Worm (Caenorhabditis elegans) whole organism, L4 larva: ENCODE measurements around the gene C05D12.2.

Experiments
- D1046.2 ChIP-seq: fragments of 200-800 bp; sonication (Bioruptor generic); IDR thresholded peaks from 2 replicates; pipeline ENCODE4 v1.3.6; 2022; ENCODE audit warnings: missing genetic modification characterization, missing compliant biosample characterization
- F37D6.2 ChIP-seq: sonication (generic microtip); optimal IDR thresholded peaks from 2 replicates; lab custom pipeline; 2016; ENCODE audit warnings: mild to moderate bottlenecking, missing genetic modification characterization, missing compliant biosample characterization
- F44E2.7 ChIP-seq: fragments of 200-800 bp; sonication (Bioruptor generic); IDR thresholded peaks from 2 replicates; pipeline ENCODE4 v2.1.2; 2022; ENCODE audit warnings: missing genetic modification characterization, missing compliant biosample characterization
- T26A8.4 ChIP-seq: fragments of 200-800 bp; sonication (Bioruptor generic); IDR thresholded peaks from 2 replicates; pipeline ENCODE4 v1.3.6; 2022; ENCODE audit warnings: missing genetic modification characterization, missing compliant biosample characterization
- Y48G9A.11 ChIP-seq: fragments of 200-800 bp; sonication (Bioruptor generic); IDR thresholded peaks from 2 replicates; pipeline ENCODE4 v1.3.6; 2022; ENCODE audit warnings: missing genetic modification reagents, missing genetic modification characterization, missing compliant biosample characterization
- Y5F2A.4 ChIP-seq: fragments of 200-800 bp; sonication (Bioruptor generic); optimal IDR thresholded peaks from 2 replicates; lab custom pipeline; 2018; ENCODE audit warnings: mild to moderate bottlenecking, missing genetic modification characterization, missing compliant biosample characterization
- Y75B8A.6 ChIP-seq: fragments of 200-800 bp; sonication (Bioruptor generic); IDR thresholded peaks from 2 replicates; pipeline ENCODE4 v1.3.6; 2022; ENCODE audit warnings: missing genetic modification reagents, missing genetic modification characterization, missing compliant biosample characterization
- ZK337.2 ChIP-seq: fragments of 200-800 bp; sonication (Bioruptor generic); IDR thresholded peaks from 2 replicates; pipeline ENCODE4 v1.3.6; 2022; ENCODE audit warnings: missing genetic modification reagents, missing genetic modification characterization, missing compliant biosample characterization
- aly-2 ChIP-seq: sonication (generic microtip); optimal IDR thresholded peaks from 2 replicates; lab custom pipeline; 2018; ENCODE audit warnings: missing biosample characterization, missing genetic modification characterization
- ceh-28 ChIP-seq: fragments of 150-350 bp; optimal IDR thresholded peaks from 2 replicates; lab custom pipeline; 2014; ENCODE audit warnings: missing biosample characterization, missing genetic modification reagents, missing genetic modification characterization
- ceh-62 ChIP-seq: sonication (generic microtip); optimal IDR thresholded peaks from 2 replicates; lab custom pipeline; 2017; ENCODE audit warnings: missing biosample characterization, missing genetic modification characterization
- ceh-82 ChIP-seq: sonication (generic microtip); optimal IDR thresholded peaks from 2 replicates; lab custom pipeline; 2017; ENCODE audit warnings: missing biosample characterization, missing genetic modification characterization
- ctbp-1 ChIP-seq: fragments of 200-800 bp; sonication (Bioruptor generic); IDR thresholded peaks from 2 replicates; pipeline ENCODE4 v1.3.6; 2022; ENCODE audit warnings: missing genetic modification reagents, missing genetic modification characterization, missing compliant biosample characterization
- daf-8 ChIP-seq: fragments of 200-800 bp; sonication (Bioruptor generic); IDR thresholded peaks from 2 replicates; pipeline ENCODE4 v1.3.6; 2022; ENCODE audit warnings: missing genetic modification characterization, missing compliant biosample characterization
- dmd-6 ChIP-seq: fragments of 200-800 bp; sonication (Bioruptor generic); IDR thresholded peaks from 2 replicates; pipeline ENCODE4 v1.3.6; 2022; ENCODE audit warnings: missing genetic modification reagents, missing genetic modification characterization, missing compliant biosample characterization
- dve-1 ChIP-seq: sonication (generic microtip); optimal IDR thresholded peaks from 2 replicates; lab custom pipeline; 2017; ENCODE audit warnings: antibody characterized with exemption, mild to moderate bottlenecking, missing genetic modification characterization, missing compliant biosample characterization; ENCODE audit not compliant: insufficient read depth
- egl-43 ChIP-seq: fragments of 200-800 bp; sonication (Bioruptor generic); IDR thresholded peaks from 2 replicates; pipeline ENCODE4 v1.3.6; 2022; ENCODE audit warnings: missing genetic modification reagents, missing genetic modification characterization, missing compliant biosample characterization
- fkh-10 ChIP-seq: fragments of 150-350 bp; optimal IDR thresholded peaks from 2 replicates; lab custom pipeline; 2014; ENCODE audit warnings: missing biosample characterization, missing genetic modification reagents, missing genetic modification characterization
- fos-1 ChIP-seq: fragments of 150-350 bp; optimal IDR thresholded peaks from 2 replicates; lab custom pipeline; 2014; ENCODE audit warnings: missing biosample characterization, missing genetic modification characterization
- hif-1 ChIP-seq, 2 experiments: sonication (generic microtip); optimal IDR thresholded peaks; 2 replicates each; lab custom pipeline; 2016 to 2017; ENCODE audit warnings: missing compliant biosample characterization in 2 of 2, missing genetic modification characterization in 2 of 2, missing genetic modification reagents in 2 of 2, missing genotype in 2 of 2, mild to moderate bottlenecking in 1 of 2
- hlh-11 ChIP-seq: fragments of 200-800 bp; sonication (Bioruptor generic); optimal IDR thresholded peaks from 2 replicates; lab custom pipeline; 2018; ENCODE audit warnings: mild to moderate bottlenecking, missing genetic modification characterization, missing compliant biosample characterization
- hmg-1.1 ChIP-seq: fragments of 200-800 bp; sonication (Bioruptor generic); IDR thresholded peaks from 2 replicates; pipeline ENCODE4 v1.3.6; 2022; ENCODE audit warnings: missing genetic modification reagents, missing genetic modification characterization, missing compliant biosample characterization
- jun-1 ChIP-seq: fragments of 150-350 bp; optimal IDR thresholded peaks from 2 replicates; lab custom pipeline; 2014; ENCODE audit warnings: missing biosample characterization, missing genetic modification reagents, missing genetic modification characterization
- lin-1 ChIP-seq: fragments of 200-800 bp; sonication (Bioruptor generic); IDR thresholded peaks from 2 replicates; pipeline ENCODE4 v1.3.6; 2022; ENCODE audit warnings: missing genetic modification reagents, missing genetic modification characterization, missing compliant biosample characterization
- lin-13 ChIP-seq: fragments of 150-350 bp; optimal IDR thresholded peaks from 2 replicates; lab custom pipeline; 2014; ENCODE audit warnings: missing biosample characterization, missing genetic modification reagents, missing genetic modification characterization
- lin-15B ChIP-seq: fragments of 150-350 bp; sonication (generic microtip); optimal IDR thresholded peaks from 3 replicates; lab custom pipeline; 2014; ENCODE audit warnings: missing biosample characterization, missing genetic modification characterization
- lin-38 ChIP-seq: fragments of 200-800 bp; sonication (Bioruptor generic); IDR thresholded peaks from 2 replicates; pipeline ENCODE4 v1.3.6; 2022; ENCODE audit warnings: missing genetic modification reagents, missing genetic modification characterization, missing compliant biosample characterization
- lin-39 ChIP-seq: fragments of 150-350 bp; optimal IDR thresholded peaks from 2 replicates; lab custom pipeline; 2014; ENCODE audit warnings: missing biosample characterization, missing genetic modification reagents, missing genetic modification characterization
- lir-3 ChIP-seq: sonication (generic microtip); optimal IDR thresholded peaks from 2 replicates; lab custom pipeline; 2016; ENCODE audit warnings: mild to moderate bottlenecking, missing genetic modification characterization, missing compliant biosample characterization
- lsy-2 ChIP-seq, 2 experiments: fragments of 150-350 bp in 1 of 2; sonication (generic microtip) in 1 of 2; optimal IDR thresholded peaks; 2 replicates each; lab custom pipeline; 2014 to 2017; ENCODE audit warnings: missing biosample characterization in 2 of 2, missing genetic modification characterization in 2 of 2
- madf-5 ChIP-seq, 2 experiments: fragments of 200-800 bp; sonication (Bioruptor generic); IDR thresholded peaks; 2 replicates each; pipeline ENCODE4 v1.3.6; 2022; ENCODE audit warnings: missing compliant biosample characterization in 2 of 2, missing genetic modification characterization in 2 of 2
- mdt-29 ChIP-seq: fragments of 200-800 bp; sonication (Bioruptor generic); IDR thresholded peaks from 2 replicates; pipeline ENCODE4 v1.3.6; 2022; ENCODE audit warnings: missing genetic modification reagents, missing genetic modification characterization, missing compliant biosample characterization
- mep-1 ChIP-seq: fragments of 150-350 bp; sonication (generic microtip); optimal IDR thresholded peaks from 3 replicates; lab custom pipeline; 2014; ENCODE audit warnings: missing biosample characterization, missing genetic modification characterization
- mxl-2 ChIP-seq: fragments of 200-800 bp; sonication (Bioruptor generic); conservative IDR thresholded peaks from 2 replicates; pipeline ENCODE4 v1.3.6; 2022; ENCODE audit warnings: missing genetic modification reagents, missing genetic modification characterization, missing compliant biosample characterization
- nhr-10 ChIP-seq: fragments of 150-350 bp; optimal IDR thresholded peaks from 2 replicates; lab custom pipeline; 2014; ENCODE audit warnings: missing biosample characterization, missing genetic modification characterization
- nhr-102 ChIP-seq: sonication (generic microtip); optimal IDR thresholded peaks from 2 replicates; lab custom pipeline; 2016; ENCODE audit warnings: mild to moderate bottlenecking, missing genetic modification characterization, moderate library complexity, missing compliant biosample characterization
- nhr-11 ChIP-seq: fragments of 150-350 bp; optimal IDR thresholded peaks from 2 replicates; lab custom pipeline; 2014; ENCODE audit warnings: missing biosample characterization, missing genetic modification characterization
- nhr-28 ChIP-seq: fragments of 150-350 bp; optimal IDR thresholded peaks from 2 replicates; lab custom pipeline; 2014; ENCODE audit warnings: missing biosample characterization, missing genetic modification characterization
- nhr-42 ChIP-seq: fragments of 200-800 bp; sonication (Bioruptor generic); IDR thresholded peaks from 2 replicates; pipeline ENCODE4 v1.3.6; 2022; ENCODE audit warnings: missing genetic modification characterization, missing compliant biosample characterization
- nhr-6 ChIP-seq: fragments of 150-350 bp; optimal IDR thresholded peaks from 2 replicates; lab custom pipeline; 2014; ENCODE audit warnings: missing biosample characterization, missing genetic modification characterization
- nhr-77 ChIP-seq: fragments of 150-350 bp; optimal IDR thresholded peaks from 2 replicates; lab custom pipeline; 2014; ENCODE audit warnings: missing biosample characterization, missing genetic modification characterization
- rbr-2 ChIP-seq: sonication (generic microtip); optimal IDR thresholded peaks from 2 replicates; lab custom pipeline; 2016; ENCODE audit warnings: missing genotype, missing genetic modification characterization, missing compliant biosample characterization
- set-16 ChIP-seq: fragments of 200-800 bp; sonication (Bioruptor generic); IDR thresholded peaks from 2 replicates; pipeline ENCODE4 v1.3.6; 2022; ENCODE audit warnings: missing genetic modification reagents, missing genetic modification characterization, missing compliant biosample characterization
- skn-1 ChIP-seq: fragments of 150-350 bp; optimal IDR thresholded peaks from 2 replicates; lab custom pipeline; 2014; ENCODE audit warnings: missing biosample characterization, missing genetic modification characterization
- spr-1 ChIP-seq: sonication (generic microtip); optimal IDR thresholded peaks from 2 replicates; lab custom pipeline; 2016; ENCODE audit warnings: mild to moderate bottlenecking, missing genetic modification characterization, missing compliant biosample characterization
- spr-3 ChIP-seq: fragments of 200-800 bp; sonication (Bioruptor generic); optimal IDR thresholded peaks from 2 replicates; lab custom pipeline; 2018; ENCODE audit warnings: mild to moderate bottlenecking, missing genetic modification characterization, missing compliant biosample characterization
- tag-97 ChIP-seq: fragments of 200-800 bp; sonication (Bioruptor generic); IDR thresholded peaks from 2 replicates; pipeline ENCODE4 v1.3.6; 2022; ENCODE audit warnings: missing genetic modification characterization, missing compliant biosample characterization
- unc-130 ChIP-seq: sonication (generic microtip); optimal IDR thresholded peaks from 2 replicates; lab custom pipeline; 2016; ENCODE audit warnings: missing genetic modification reagents, missing genetic modification characterization, missing compliant biosample characterization
- unc-62 ChIP-seq, 3 experiments: fragments of 150-350 bp in 1 of 3; sonication (generic microtip); optimal IDR thresholded peaks in 2 of 3; peaks in 1 of 3; 1 replicate in 1 of 3; 2 replicates in 2 of 3; lab custom pipeline; 2014 to 2017; ENCODE audit warnings: missing biosample characterization in 3 of 3, missing genetic modification characterization in 3 of 3, missing genetic modification reagents in 3 of 3, missing genotype in 1 of 3
- zag-1 ChIP-seq: fragments of 150-350 bp; optimal IDR thresholded peaks from 2 replicates; lab custom pipeline; 2014; ENCODE audit warnings: missing biosample characterization, missing genetic modification characterization
- zfp-2 ChIP-seq: sonication (generic microtip); optimal IDR thresholded peaks from 2 replicates; lab custom pipeline; 2016; ENCODE audit warnings: mild to moderate bottlenecking, missing genetic modification characterization, missing compliant biosample characterization
- zfp-3 ChIP-seq: fragments of 200-800 bp; sonication (Bioruptor generic); conservative IDR thresholded peaks from 2 replicates; pipeline ENCODE4 v1.3.6; 2022; ENCODE audit warnings: missing genetic modification reagents, missing genetic modification characterization, missing compliant biosample characterization

The C05D12.2 gene

ce11 chrII:11464427-11464944 lies 46.4 kb downstream of the C05D12.2 start, which contains the start of the genes aars-1 and rga-1 (continued):
- peak; percentile 51 for TF ChIP-seq nhr-6 (tag; lab: Kevin White, UChicago)
- no peak for TF ChIP-seq Y48G9A.11 (GFP tag; lab: Robert Waterston, UW)
- peak in 1 of 2 experiments; percentile 72 for TF ChIP-seq lsy-2 (tag; optimal IDR thresholded peaks at IDR 0.05; lab: Kevin White, UChicago)
- no peak for TF ChIP-seq D1046.2
- TF ChIP-seq lin-39 (tag; lab: Kevin White, UChicago) = no peak
- TF ChIP-seq fos-1 (tag; lab: Kevin White, UChicago) = no peak
- TF ChIP-seq ceh-82 (tag; lab: Kevin White, UChicago) = no peak
- TF ChIP-seq fkh-10 (GFP tag; lab: Kevin White, UChicago) = no peak
- no peak for TF ChIP-seq daf-8 (GFP tag; lab: Robert Waterston, UW)
- TF ChIP-seq dmd-6 = peak; percentile 81
- TF ChIP-seq ZK337.2 = no peak
- TF ChIP-seq nhr-11 (tag; lab: Kevin White, UChicago) = no peak
- TF ChIP-seq mdt-29 (GFP tag; lab: Robert Waterston, UW) = no peak
- peak; percentile 94 for TF ChIP-seq lin-1 (GFP tag; lab: Robert Waterston, UW)
- TF ChIP-seq nhr-77 (tag; lab: Kevin White, UChicago) = peak; percentile 20
- no peak for TF ChIP-seq spr-3 (GFP tag; lab: Kevin White, UChicago)
- TF ChIP-seq aly-2 (tag; lab: Kevin White, UChicago) = no peak
- no peak for TF ChIP-seq set-16 (GFP tag; lab: Robert Waterston, UW)
- TF ChIP-seq nhr-10 (tag; lab: Kevin White, UChicago) = peak; percentile 31
- peak in 1 of 2 experiments; percentile 19 for TF ChIP-seq hif-1 (tag; optimal IDR thresholded peaks at IDR 0.05; lab: Kevin White, UChicago)
- TF ChIP-seq ceh-62 (tag; lab: Kevin White, UChicago) = no peak
- TF ChIP-seq hmg-1.1 (GFP tag; lab: Robert Waterston, UW) = peak; percentile 45; the same call in 1 of the 2 replicates
- TF ChIP-seq zfp-3 (GFP tag; lab: Robert Waterston, UW) = no peak
- peak; percentile 86 for TF ChIP-seq nhr-28 (tag; lab: Kevin White, UChicago)
- TF ChIP-seq mxl-2 = no peak
- TF ChIP-seq lir-3 (tag; lab: Kevin White, UChicago) = no peak
- no peak for TF ChIP-seq lin-15B (tag; lab: Kevin White, UChicago)
- no peak for TF ChIP-seq egl-43 (GFP tag; lab: Robert Waterston, UW)
- TF ChIP-seq T26A8.4 (GFP tag; lab: Robert Waterston, UW) = peak; percentile 63; the same call in 1 of the 2 replicates
- peak; percentile 30 for TF ChIP-seq rbr-2
- TF ChIP-seq jun-1 (tag; lab: Kevin White, UChicago) = peak; percentile 26
- peak; percentile 94 for TF ChIP-seq hlh-11 (tag; lab: Kevin White, UChicago)
- peak; percentile 67 for TF ChIP-seq mep-1
- peak; percentile 60 for TF ChIP-seq spr-1 (tag; lab: Kevin White, UChicago)
- no peak for TF ChIP-seq skn-1 (tag; lab: Kevin White, UChicago)
- peak; percentile 51 for TF ChIP-seq lin-38
- TF ChIP-seq zfp-2 (tag; lab: Kevin White, UChicago) = no peak
- no peak for TF ChIP-seq F37D6.2 (tag; lab: Kevin White, UChicago)
- TF ChIP-seq F44E2.7 (GFP tag; lab: Robert Waterston, UW) = no peak
- TF ChIP-seq zag-1 (tag; lab: Kevin White, UChicago) = no peak
- TF ChIP-seq Y5F2A.4 (GFP tag; lab: Kevin White, UChicago) = no peak
- TF ChIP-seq nhr-42 (GFP tag; lab: Robert Waterston, UW) = no peak
- no peak for TF ChIP-seq madf-5 (GFP tag; IDR thresholded peaks at IDR 0.05; lab: Robert Waterston, UW)
- TF ChIP-seq ceh-28 (tag; lab: Kevin White, UChicago) = peak; percentile 11
- no peak for TF ChIP-seq Y75B8A.6 (GFP tag; lab: Robert Waterston, UW)
- TF ChIP-seq tag-97 (GFP tag; lab: Robert Waterston, UW) = no peak
- TF ChIP-seq unc-130 (GFP tag; lab: Kevin White, UChicago) = no peak
- TF ChIP-seq ctbp-1 = no peak
- TF ChIP-seq lin-13 (GFP tag; lab: Kevin White, UChicago) = peak; percentile 22
- TF ChIP-seq nhr-102 (tag; lab: Kevin White, UChicago) = peak; percentile 30
- peak; percentile 79 for TF ChIP-seq dve-1 (tag; lab: Kevin White, UChicago)
- peak in 1 of 2 experiments; percentile 97 for TF ChIP-seq unc-62 (GFP tag; optimal IDR thresholded peaks at IDR 0.05 in 1 of 2; lab: Kevin White, UChicago)
- TF ChIP-seq unc-62 (tag; optimal IDR thresholded peaks at IDR 0.05; lab: Kevin White, UChicago) = no peak
